Worm (Caenorhabditis elegans) whole organism, L3 larva: ENCODE results near the gene mig-5.

ENCODE experiments used
- R02D3.7 ChIP-seq: fragments of 150-350 bp; optimal IDR thresholded peaks from 2 replicates; lab custom pipeline; 2014; ENCODE audit warnings: missing biosample characterization, missing genetic modification characterization
- ZK546.5 ChIP-seq: sonication (generic microtip); optimal IDR thresholded peaks from 2 replicates; lab custom pipeline; 2017; ENCODE audit warnings: missing biosample characterization, missing genetic modification characterization
- ama-1 ChIP-seq: fragments of 150-350 bp; optimal IDR thresholded peaks from 2 replicates; lab custom pipeline; 2018
- ceh-16 ChIP-seq: sonication (generic microtip); optimal IDR thresholded peaks from 2 replicates; lab custom pipeline; 2017; ENCODE audit warnings: missing biosample characterization, missing genetic modification characterization
- ceh-28 ChIP-seq: fragments of 150-350 bp; optimal IDR thresholded peaks from 2 replicates; lab custom pipeline; 2014; ENCODE audit warnings: missing biosample characterization, missing genetic modification reagents, missing genetic modification characterization
- ceh-9 ChIP-seq: sonication (generic microtip); optimal IDR thresholded peaks from 2 replicates; lab custom pipeline; 2018; ENCODE audit warnings: missing biosample characterization, missing genetic modification characterization
- egl-27 ChIP-seq: sonication (generic microtip); optimal IDR thresholded peaks from 4 replicates; lab custom pipeline; 2017; ENCODE audit warnings: missing biosample characterization, missing genetic modification reagents, missing genetic modification characterization
- egl-5 ChIP-seq: fragments of 150-350 bp; optimal IDR thresholded peaks from 2 replicates; lab custom pipeline; 2017; ENCODE audit warnings: missing biosample characterization, missing genetic modification reagents, missing genetic modification characterization, inconsistent platforms
- elt-1 ChIP-seq: fragments of 150-350 bp; optimal IDR thresholded peaks from 2 replicates; lab custom pipeline; 2014; ENCODE audit warnings: missing biosample characterization, missing genetic modification characterization
- elt-2 ChIP-seq: sonication (generic microtip); optimal IDR thresholded peaks from 2 replicates; lab custom pipeline; 2016; ENCODE audit warnings: missing genetic modification reagents, mild to moderate bottlenecking, missing genetic modification characterization, missing compliant biosample characterization
- elt-3 ChIP-seq, 3 experiments: fragments of 150-350 bp in 1 of 3; sonication (generic microtip) in 2 of 3; optimal IDR thresholded peaks; 2 replicates in 2 of 3; 4 replicates in 1 of 3; lab custom pipeline; 2014 to 2017; ENCODE audit warnings: missing biosample characterization in 3 of 3, missing genetic modification characterization in 3 of 3
- eor-1 ChIP-seq, 2 experiments: fragments of 150-350 bp; optimal IDR thresholded peaks; 2 replicates each; lab custom pipeline; 2014 to 2018; ENCODE audit warnings: missing biosample characterization in 2 of 2, missing genetic modification characterization in 2 of 2
- fkh-2 ChIP-seq: fragments of 150-350 bp; optimal IDR thresholded peaks from 2 replicates; lab custom pipeline; 2014; ENCODE audit warnings: missing biosample characterization, missing genetic modification reagents, missing genetic modification characterization
- fos-1 ChIP-seq: fragments of 150-350 bp; optimal IDR thresholded peaks from 2 replicates; lab custom pipeline; 2014; ENCODE audit warnings: missing biosample characterization, missing genetic modification characterization
- hmg-11 ChIP-seq: sonication (generic microtip); optimal IDR thresholded peaks from 2 replicates; lab custom pipeline; 2016; ENCODE audit warnings: missing genetic modification characterization, missing compliant biosample characterization
- jun-1 ChIP-seq: fragments of 150-350 bp; optimal IDR thresholded peaks from 2 replicates; lab custom pipeline; 2014; ENCODE audit warnings: missing biosample characterization, missing genetic modification reagents, missing genetic modification characterization
- lin-15B ChIP-seq: fragments of 150-350 bp; optimal IDR thresholded peaks from 2 replicates; lab custom pipeline; 2014; ENCODE audit warnings: missing biosample characterization, missing genetic modification characterization
- lin-39 ChIP-seq: fragments of 150-350 bp; optimal IDR thresholded peaks from 2 replicates; lab custom pipeline; 2018; ENCODE audit warnings: missing biosample characterization, missing genetic modification reagents, missing genetic modification characterization
- lsy-12 ChIP-seq: sonication (generic microtip); optimal IDR thresholded peaks from 2 replicates; lab custom pipeline; 2016; ENCODE audit warnings: mild to moderate bottlenecking, missing genetic modification characterization, missing compliant biosample characterization
- mdl-1 ChIP-seq: fragments of 150-350 bp; optimal IDR thresholded peaks from 2 replicates; lab custom pipeline; 2014; ENCODE audit warnings: missing biosample characterization, missing genetic modification characterization
- mml-1 ChIP-seq: fragments of 150-350 bp; sonication (generic microtip); optimal IDR thresholded peaks from 3 replicates; lab custom pipeline; 2014; ENCODE audit warnings: missing biosample characterization, missing genetic modification characterization
- nfya-1 ChIP-seq: sonication (generic microtip); optimal IDR thresholded peaks from 2 replicates; lab custom pipeline; 2017; ENCODE audit warnings: missing genetic modification characterization, mild to moderate bottlenecking, missing compliant biosample characterization, antibody characterized with exemption, moderate library complexity; ENCODE audit not compliant: insufficient read depth
- nhr-11 ChIP-seq: fragments of 150-350 bp; optimal IDR thresholded peaks from 2 replicates; lab custom pipeline; 2014; ENCODE audit warnings: missing biosample characterization, missing genetic modification characterization
- nhr-12 ChIP-seq: fragments of 150-350 bp; optimal IDR thresholded peaks from 2 replicates; lab custom pipeline; 2014; ENCODE audit warnings: missing biosample characterization, missing genetic modification characterization
- nhr-23 ChIP-seq: fragments of 150-350 bp; optimal IDR thresholded peaks from 2 replicates; lab custom pipeline; 2014; ENCODE audit warnings: missing biosample characterization, missing genetic modification reagents, missing genetic modification characterization
- nhr-237 ChIP-seq: fragments of 150-350 bp; optimal IDR thresholded peaks from 2 replicates; lab custom pipeline; 2014; ENCODE audit warnings: missing biosample characterization, missing genetic modification characterization
- nhr-25 ChIP-seq: sonication (generic microtip); optimal IDR thresholded peaks from 2 replicates; lab custom pipeline; 2017; ENCODE audit warnings: missing biosample characterization, missing genetic modification characterization
- nhr-28 ChIP-seq: fragments of 150-350 bp; optimal IDR thresholded peaks from 2 replicates; lab custom pipeline; 2014; ENCODE audit warnings: missing biosample characterization, missing genetic modification characterization
- nhr-43 ChIP-seq: sonication (generic microtip); optimal IDR thresholded peaks from 2 replicates; lab custom pipeline; 2016; ENCODE audit warnings: mild to moderate bottlenecking, missing genetic modification characterization, missing compliant biosample characterization; ENCODE audit not compliant: poor library complexity, severe bottlenecking
- nhr-67 ChIP-seq: fragments of 150-350 bp; optimal IDR thresholded peaks from 2 replicates; lab custom pipeline; 2014; ENCODE audit warnings: missing biosample characterization, missing genetic modification characterization
- nhr-76 ChIP-seq: fragments of 150-350 bp; sonication (generic microtip); optimal IDR thresholded peaks from 5 replicates; lab custom pipeline; 2014; ENCODE audit warnings: missing biosample characterization, missing genetic modification characterization
- nhr-77 ChIP-seq: fragments of 150-350 bp; optimal IDR thresholded peaks from 2 replicates; lab custom pipeline; 2014; ENCODE audit warnings: missing biosample characterization, missing genetic modification characterization
- pha-4 ChIP-seq: fragments of 150-350 bp; optimal IDR thresholded peaks from 2 replicates; lab custom pipeline; 2014; ENCODE audit warnings: missing biosample characterization, missing genetic modification reagents, missing genetic modification characterization
- pqm-1 ChIP-seq: fragments of 150-350 bp; optimal IDR thresholded peaks from 2 replicates; lab custom pipeline; 2017; ENCODE audit warnings: missing biosample characterization, missing genetic modification characterization, inconsistent platforms
- sea-2 ChIP-seq: fragments of 150-350 bp; sonication (generic microtip); optimal IDR thresholded peaks from 4 replicates; lab custom pipeline; 2014; ENCODE audit warnings: missing biosample characterization, missing genetic modification reagents, missing genetic modification characterization
- skn-1 ChIP-seq: fragments of 150-350 bp; optimal IDR thresholded peaks from 2 replicates; lab custom pipeline; 2014; ENCODE audit warnings: missing biosample characterization, missing genetic modification characterization
- snpc-4 ChIP-seq: fragments of 150-350 bp; optimal IDR thresholded peaks from 2 replicates; lab custom pipeline; 2014; ENCODE audit warnings: missing biosample characterization, missing genetic modification characterization
- tbx-2 ChIP-seq: sonication (generic microtip); optimal IDR thresholded peaks from 2 replicates; lab custom pipeline; 2016; ENCODE audit warnings: mild to moderate bottlenecking, missing genetic modification characterization, missing compliant biosample characterization
- unc-39 ChIP-seq: sonication (generic microtip); optimal IDR thresholded peaks from 4 replicates; lab custom pipeline; 2017; ENCODE audit warnings: missing biosample characterization, missing genetic modification characterization
- unc-62 ChIP-seq: fragments of 150-350 bp; sonication (generic microtip); optimal IDR thresholded peaks from 4 replicates; lab custom pipeline; 2014; ENCODE audit warnings: missing biosample characterization, missing genetic modification reagents, missing genetic modification characterization
- zag-1 ChIP-seq: fragments of 150-350 bp; optimal IDR thresholded peaks from 2 replicates; lab custom pipeline; 2014; ENCODE audit warnings: missing biosample characterization, missing genetic modification characterization
- ztf-4 ChIP-seq: fragments of 150-350 bp; optimal IDR thresholded peaks from 2 replicates; lab custom pipeline; 2014; ENCODE audit warnings: missing biosample characterization, missing genetic modification characterization

Gene mig-5

ce11 chrII:8232489-8232888 is 47.7 kb upstream of the mig-5 start, which contains the start of gene M110.7:
TSS of gene M110.7 (plus strand) at chrII:8232789.
- no peak for TF ChIP-seq pha-4 (tag; lab: Kevin White, UChicago)
- TF ChIP-seq eor-1 (tag; optimal IDR thresholded peaks at IDR 0.05; lab: Kevin White, UChicago), result no peak
- TF ChIP-seq nhr-77, result no peak
- TF ChIP-seq fos-1 (tag; lab: Kevin White, UChicago), result no peak
- TF ChIP-seq ceh-9 (tag; lab: Kevin White, UChicago), result no peak
- TF ChIP-seq ceh-16 (tag; lab: Kevin White, UChicago), result no peak
- no peak for TF ChIP-seq skn-1 (tag; lab: Kevin White, UChicago)
- TF ChIP-seq nhr-237 (tag; lab: Kevin White, UChicago), result no peak
- no peak for TF ChIP-seq nhr-28 (tag; lab: Kevin White, UChicago)
- TF ChIP-seq nhr-11 (tag; lab: Kevin White, UChicago), result no peak
- no peak for TF ChIP-seq lin-39 (tag; lab: Kevin White, UChicago)
- no peak for TF ChIP-seq nhr-23 (tag; lab: Kevin White, UChicago)
- TF ChIP-seq elt-1, result no peak
- TF ChIP-seq nhr-12 (tag; lab: Kevin White, UChicago), result no peak
- no peak for TF ChIP-seq snpc-4 (tag; lab: Kevin White, UChicago)
- TF ChIP-seq fkh-2 (tag; lab: Kevin White, UChicago), result no peak
- TF ChIP-seq nhr-25 (tag; lab: Kevin White, UChicago), result no peak
- no peak for TF ChIP-seq jun-1 (tag; lab: Kevin White, UChicago)
- no peak for TF ChIP-seq pqm-1 (tag; lab: Kevin White, UChicago)

ce11 chrII:8230976-8231375 is 46.2 kb upstream of the mig-5 start, which contains the start of gene M110.9:
TSS of gene M110.9 (plus strand) at chrII:8231276.
- TF ChIP-seq R02D3.7 (tag; lab: Kevin White, UChicago) (no peak), lin-39 (tag; lab: Kevin White, UChicago) (no peak), egl-27 (tag; lab: Kevin White, UChicago) (no peak), elt-3 (tag; optimal IDR thresholded peaks at IDR 0.05; lab: Kevin White, UChicago) (no peak), nhr-11 (tag; lab: Kevin White, UChicago) (no peak), nhr-25 (tag; lab: Kevin White, UChicago) (no peak), elt-1 (no peak), nhr-23 (tag; lab: Kevin White, UChicago) (no peak), jun-1 (tag; lab: Kevin White, UChicago) (no peak), nhr-237 (tag; lab: Kevin White, UChicago) (no peak), lsy-12 (tag; lab: Kevin White, UChicago) (no peak), lin-15B (tag; lab: Kevin White, UChicago) (no peak), ceh-9 (tag; lab: Kevin White, UChicago) (no peak), ceh-16 (tag; lab: Kevin White, UChicago) (no peak), ceh-28 (tag; lab: Kevin White, UChicago) (no peak), nhr-12 (tag; lab: Kevin White, UChicago) (no peak), nhr-43 (tag; lab: Kevin White, UChicago) (no peak), skn-1 (tag; lab: Kevin White, UChicago) (no peak), nhr-77 (no peak), pqm-1 (tag; lab: Kevin White, UChicago) (no peak)

- TF ChIP-seq mdl-1 (tag; lab: Kevin White, UChicago), result no peak
- peak; percentile 22 for TF ChIP-seq ceh-28 (tag; lab: Kevin White, UChicago)
- TF ChIP-seq pqm-1 (tag; lab: Kevin White, UChicago), result peak; percentile 83
- TF ChIP-seq snpc-4 (tag; lab: Kevin White, UChicago), result no peak
- TF ChIP-seq pha-4 (tag; lab: Kevin White, UChicago), result peak; percentile 68
- TF ChIP-seq elt-2 (tag; lab: Kevin White, UChicago), result peak; percentile 95
- no peak for TF ChIP-seq ZK546.5 (tag; lab: Kevin White, UChicago)
- TF ChIP-seq zag-1 (tag; lab: Kevin White, UChicago), result no peak
These were observed 41.7 kb upstream of the mig-5 start for ce11 chrII:8226475-8226874.

ce11 chrII:8225914-8226313 is 41.1 kb upstream of the mig-5 start:
- peak; percentile 26 for TF ChIP-seq nhr-43 (tag; lab: Kevin White, UChicago)
- TF ChIP-seq nfya-1 (tag; lab: Kevin White, UChicago), result peak; percentile 13
- TF ChIP-seq fos-1 (tag; lab: Kevin White, UChicago), result no peak
- no peak for TF ChIP-seq elt-3 (tag; optimal IDR thresholded peaks at IDR 0.05; lab: Kevin White, UChicago)
- TF ChIP-seq sea-2 (GFP tag; lab: Kevin White, UChicago), result no peak
- TF ChIP-seq nhr-67, result no peak
- no peak for TF ChIP-seq skn-1 (tag; lab: Kevin White, UChicago)
- TF ChIP-seq nhr-25 (tag; lab: Kevin White, UChicago), result peak; percentile 52
- TF ChIP-seq egl-27 (tag; lab: Kevin White, UChicago), result no peak
- no peak for TF ChIP-seq nhr-11 (tag; lab: Kevin White, UChicago)
- TF ChIP-seq hmg-11, result no peak
- TF ChIP-seq ZK546.5 (tag; lab: Kevin White, UChicago), result no peak
- TF ChIP-seq ama-1 (lab: Kevin White, UChicago), result peak; percentile 32
- TF ChIP-seq ztf-4 (tag; lab: Kevin White, UChicago), result no peak
- TF ChIP-seq zag-1 (tag; lab: Kevin White, UChicago), result no peak
- TF ChIP-seq nhr-12 (tag; lab: Kevin White, UChicago), result no peak
- no peak for TF ChIP-seq egl-5 (tag; lab: Kevin White, UChicago)
- TF ChIP-seq tbx-2 (tag; lab: Kevin White, UChicago), result no peak
- no peak for TF ChIP-seq mml-1 (tag; lab: Kevin White, UChicago)
- no peak for TF ChIP-seq unc-39 (tag; lab: Kevin White, UChicago)
- no peak for TF ChIP-seq unc-62
- no peak for TF ChIP-seq nhr-76 (tag; lab: Kevin White, UChicago)
